Fruit fly (Drosophila melanogaster) whole organism, pupa: ENCODE data around the gene CG2818.

Experiments
- CG10348 ChIP-seq: fragments of 200-800 bp; sonication (Bioruptor generic); IDR thresholded peaks from 2 replicates; pipeline ENCODE4 v1.3.6; 2022; ENCODE audit warnings: missing biosample characterization, missing genetic modification characterization
- CG12605 ChIP-seq: fragments of 200-800 bp; sonication (Bioruptor generic); IDR thresholded peaks from 2 replicates; pipeline ENCODE4 v1.3.6; 2022; ENCODE audit warnings: missing biosample characterization, missing genetic modification characterization
- CG13204 ChIP-seq: fragments of 200-800 bp; sonication (Bioruptor generic); optimal IDR thresholded peaks from 2 replicates; lab custom pipeline; 2018; ENCODE audit warnings: missing biosample characterization, mild to moderate bottlenecking, missing genetic modification characterization, moderate library complexity
- CG14655 ChIP-seq: fragments of 200-800 bp; sonication (Bioruptor generic); optimal IDR thresholded peaks from 3 replicates; lab custom pipeline; 2017; ENCODE audit warnings: mild to moderate bottlenecking, missing biosample characterization, missing genetic modification reagents, missing genetic modification characterization
- CG15710 ChIP-seq: fragments of 200-800 bp; sonication (Bioruptor generic); optimal IDR thresholded peaks from 2 replicates; lab custom pipeline; 2018; ENCODE audit warnings: missing biosample characterization, mild to moderate bottlenecking, missing genetic modification characterization, moderate library complexity
- CG17806 ChIP-seq: fragments of 200-800 bp; sonication (Bioruptor generic); optimal IDR thresholded peaks from 2 replicates; lab custom pipeline; 2018; ENCODE audit warnings: missing biosample characterization, mild to moderate bottlenecking, missing genetic modification characterization, moderate library complexity
- CG32121 ChIP-seq: fragments of 200-800 bp; sonication (Bioruptor generic); IDR thresholded peaks from 2 replicates; pipeline ENCODE4 v1.3.6; 2022; ENCODE audit warnings: missing biosample characterization, missing genetic modification characterization
- CG34367 ChIP-seq: fragments of 200-800 bp; sonication (Bioruptor generic); optimal IDR thresholded peaks from 2 replicates; lab custom pipeline; 2018; ENCODE audit warnings: missing biosample characterization, mild to moderate bottlenecking, missing genetic modification characterization
- CG4496 ChIP-seq: fragments of 200-800 bp; sonication (Bioruptor generic); IDR thresholded peaks from 3 replicates; pipeline ENCODE4 v1.3.6; 2022; ENCODE audit warnings: missing biosample characterization, missing genetic modification characterization
- CG8159 ChIP-seq: fragments of 200-800 bp; sonication (Bioruptor generic); optimal IDR thresholded peaks from 3 replicates; lab custom pipeline; 2018; ENCODE audit warnings: missing biosample characterization, mild to moderate bottlenecking, missing genetic modification characterization, moderate library complexity
- CG8301 ChIP-seq: fragments of 200-800 bp; sonication (Bioruptor generic); optimal IDR thresholded peaks from 2 replicates; lab custom pipeline; 2018; ENCODE audit warnings: missing biosample characterization, mild to moderate bottlenecking, missing genetic modification characterization
- CG9948 ChIP-seq: fragments of 200-800 bp; sonication (Bioruptor generic); optimal IDR thresholded peaks from 2 replicates; lab custom pipeline; 2018; ENCODE audit warnings: missing biosample characterization, mild to moderate bottlenecking, missing genetic modification characterization, moderate library complexity
- D1 ChIP-seq: fragments of 200-800 bp; sonication (Bioruptor generic); optimal IDR thresholded peaks from 2 replicates; lab custom pipeline; 2018; ENCODE audit warnings: missing biosample characterization, mild to moderate bottlenecking, missing genetic modification characterization, moderate library complexity
- EcR ChIP-seq: fragments of 200-800 bp; sonication (Bioruptor generic); optimal IDR thresholded peaks from 3 replicates; lab custom pipeline; 2019; ENCODE audit warnings: missing biosample characterization, missing genetic modification characterization, mild to moderate bottlenecking, moderate library complexity, missing genetic modification reagents
- Ets98B ChIP-seq: fragments of 200-800 bp; sonication (Bioruptor generic); IDR thresholded peaks from 2 replicates; pipeline ENCODE4 v1.3.6; 2022; ENCODE audit warnings: missing biosample characterization, missing genetic modification characterization
- Pif1A ChIP-seq: fragments of 200-800 bp; sonication (Bioruptor generic); optimal IDR thresholded peaks from 3 replicates; lab custom pipeline; 2016; ENCODE audit warnings: missing biosample characterization, missing genetic modification characterization
- Pif1B ChIP-seq: fragments of 200-800 bp; sonication (Bioruptor generic); optimal IDR thresholded peaks from 3 replicates; lab custom pipeline; 2016; ENCODE audit warnings: missing biosample characterization, missing genetic modification characterization
- Snoo ChIP-seq: fragments of 200-800 bp; sonication (Bioruptor generic); optimal IDR thresholded peaks from 3 replicates; lab custom pipeline; 2017; ENCODE audit warnings: missing biosample characterization, mild to moderate bottlenecking, missing genetic modification characterization, inconsistent platforms
- fd96Ca ChIP-seq: fragments of 200-800 bp; sonication (Bioruptor generic); IDR thresholded peaks from 3 replicates; pipeline ENCODE4 v1.3.6; 2022; ENCODE audit warnings: missing biosample characterization, missing genetic modification characterization
- gl ChIP-seq: fragments of 200-800 bp; sonication (Bioruptor generic); optimal IDR thresholded peaks from 2 replicates; lab custom pipeline; 2018; ENCODE audit warnings: missing biosample characterization, mild to moderate bottlenecking, missing genetic modification characterization
- rn ChIP-seq: fragments of 200-800 bp; sonication (Bioruptor generic); IDR thresholded peaks from 2 replicates; pipeline ENCODE4 v1.3.6; 2022; ENCODE audit warnings: missing biosample characterization, missing genetic modification characterization

Gene CG2818

dm6 chr2L:3681338-3681737, 31.8 kb upstream of the CG2818 start:
- TF ChIP-seq CG34367 (tag; lab: Kevin White, UChicago) (no peak), CG4496 (GFP tag; lab: Robert Waterston, UW) (no peak), Snoo (tag; lab: Kevin White, UChicago) (no peak), CG15710 (no peak), CG32121 (GFP tag; lab: Robert Waterston, UW) (no peak), gl (tag; lab: Kevin White, UChicago) (no peak)

- TF ChIP-seq Pif1B (GFP tag; lab: Kevin White, UChicago) (no peak), CG17806 (no peak), CG32121 (GFP tag; lab: Robert Waterston, UW) (no peak), Pif1A (GFP tag; lab: Kevin White, UChicago) (no peak), CG4496 (GFP tag; lab: Robert Waterston, UW) (no peak), Snoo (tag; lab: Kevin White, UChicago) (no peak), CG10348 (GFP tag; lab: Robert Waterston, UW) (no peak), EcR (GFP tag; lab: Kevin White, UChicago) (no peak), D1 (tag; lab: Kevin White, UChicago) (no peak), CG15710 (no peak), fd96Ca (GFP tag; lab: Robert Waterston, UW) (no peak), gl (tag; lab: Kevin White, UChicago) (no peak), CG34367 (tag; lab: Kevin White, UChicago) (no peak), CG8301 (tag; lab: Kevin White, UChicago) (no peak), CG8159 (tag; lab: Kevin White, UChicago) (no peak), CG9948 (tag; lab: Kevin White, UChicago) (no peak), Ets98B (GFP tag; lab: Robert Waterston, UW) (no peak)
- TF ChIP-seq, all 21 proteins: peak for 0
Observed at dm6 chr2L:3682489-3682888, 30.7 kb upstream of the CG2818 start.

dm6 chr2L:3685139-3685851, 27.9 kb upstream of the CG2818 start:
- TF ChIP-seq CG8159 (tag; lab: Kevin White, UChicago) = peak; percentile 16
- no peak for TF ChIP-seq rn (GFP tag; lab: Robert Waterston, UW)
- TF ChIP-seq D1 (tag; lab: Kevin White, UChicago) = no peak
- TF ChIP-seq fd96Ca (GFP tag; lab: Robert Waterston, UW) = no peak
- no peak for TF ChIP-seq CG8301 (tag; lab: Kevin White, UChicago)
- no peak for TF ChIP-seq CG10348 (GFP tag; lab: Robert Waterston, UW)

- TF ChIP-seq CG10348 (GFP tag; lab: Robert Waterston, UW) (no peak), fd96Ca (GFP tag; lab: Robert Waterston, UW) (no peak), CG13204 (no peak), Ets98B (GFP tag; lab: Robert Waterston, UW) (no peak)
Observed at dm6 chr2L:3692466-3692865, 20.7 kb upstream of the CG2818 start, which contains the start of gene CG16704. Gene CG16704 (minus strand): TSS chr2L:3692587.

dm6 chr2L:3693082-3693481, 20.1 kb upstream of the CG2818 start, which contains the start of gene CG3513:
Gene CG3513 (minus strand): TSS chr2L:3693182.
- TF ChIP-seq CG8301 (tag; lab: Kevin White, UChicago) (no peak), EcR (GFP tag; lab: Kevin White, UChicago) (no peak), CG10348 (GFP tag; lab: Robert Waterston, UW) (no peak), CG13204 (no peak), CG14655 (GFP tag; lab: Kevin White, UChicago) (no peak), fd96Ca (GFP tag; lab: Robert Waterston, UW) (no peak), rn (GFP tag; lab: Robert Waterston, UW) (no peak), CG17806 (no peak), Ets98B (GFP tag; lab: Robert Waterston, UW) (no peak), CG4496 (GFP tag; lab: Robert Waterston, UW) (no peak), D1 (tag; lab: Kevin White, UChicago) (no peak), CG9948 (tag; lab: Kevin White, UChicago) (no peak), Pif1A (GFP tag; lab: Kevin White, UChicago) (no peak), gl (tag; lab: Kevin White, UChicago) (no peak), Snoo (tag; lab: Kevin White, UChicago) (no peak)

- TF ChIP-seq CG32121 (GFP tag; lab: Robert Waterston, UW) (no peak), CG13204 (no peak), Pif1B (GFP tag; lab: Kevin White, UChicago) (no peak), rn (GFP tag; lab: Robert Waterston, UW) (no peak), gl (tag; lab: Kevin White, UChicago) (no peak), CG17806 (no peak), EcR (GFP tag; lab: Kevin White, UChicago) (no peak), CG4496 (GFP tag; lab: Robert Waterston, UW) (no peak), CG12605 (no peak), CG8159 (tag; lab: Kevin White, UChicago) (no peak)
Observed at dm6 chr2L:3693805-3694204, 19.4 kb upstream of the CG2818 start, which contains the start of gene Acp24A4. Gene Acp24A4 (minus strand): TSS chr2L:3693905.
